Worm (Caenorhabditis elegans) whole organism, young adult: ENCODE measurements around the gene F28H6.6.
A peak's percentile ranks its signal among the peaks of the same experiment; 100 is the strongest.

ENCODE experiments used
- B0035.1 ChIP-seq: sonication (generic microtip); optimal IDR thresholded peaks from 2 replicates; lab custom pipeline; 2016; ENCODE audit warnings: missing genetic modification characterization, mild to moderate bottlenecking, missing compliant biosample characterization, missing genotype, missing genetic modification reagents
- F10E7.11 ChIP-seq: sonication (generic microtip); optimal IDR thresholded peaks from 2 replicates; lab custom pipeline; 2017; ENCODE audit warnings: mild to moderate bottlenecking, missing genetic modification characterization, moderate library complexity, missing compliant biosample characterization
- F23B12.7 ChIP-seq: sonication (generic microtip); optimal IDR thresholded peaks from 2 replicates; lab custom pipeline; 2017; ENCODE audit warnings: missing genetic modification characterization, mild to moderate bottlenecking, missing compliant biosample characterization, antibody characterized with exemption, moderate library complexity; ENCODE audit not compliant: insufficient read depth
- F52B5.7 ChIP-seq: sonication (generic microtip); optimal IDR thresholded peaks from 2 replicates; lab custom pipeline; 2016; ENCODE audit warnings: mild to moderate bottlenecking, missing genetic modification characterization, missing compliant biosample characterization
- F57A8.1 ChIP-seq: fragments of 200-800 bp; sonication (Bioruptor generic); optimal IDR thresholded peaks from 2 replicates; lab custom pipeline; 2018; ENCODE audit warnings: mild to moderate bottlenecking, missing genetic modification characterization, moderate library complexity, missing compliant biosample characterization
- F57C9.4 ChIP-seq: sonication (generic microtip); optimal IDR thresholded peaks from 2 replicates; lab custom pipeline; 2017; ENCODE audit warnings: mild to moderate bottlenecking, missing genetic modification characterization, missing compliant biosample characterization
- K12H6.12 ChIP-seq: fragments of 200-800 bp; sonication (Bioruptor generic); optimal IDR thresholded peaks from 2 replicates; lab custom pipeline; 2018; ENCODE audit warnings: mild to moderate bottlenecking, missing genetic modification characterization, missing compliant biosample characterization
- T26A5.8 ChIP-seq: sonication (generic microtip); optimal IDR thresholded peaks from 2 replicates; lab custom pipeline; 2016; ENCODE audit warnings: missing genetic modification characterization, missing compliant biosample characterization
- Y53F4B.3 ChIP-seq: fragments of 200-800 bp; sonication (Bioruptor generic); IDR thresholded peaks from 2 replicates; pipeline ENCODE4 v1.3.6; 2022; ENCODE audit warnings: missing genetic modification reagents, missing genetic modification characterization, missing compliant biosample characterization
- Y95B8A.8 ChIP-seq: fragments of 200-800 bp; sonication (Bioruptor generic); IDR thresholded peaks from 2 replicates; pipeline ENCODE4 v1.3.6; 2022; ENCODE audit warnings: missing genetic modification reagents, missing genetic modification characterization, missing compliant biosample characterization
- aptf-2 ChIP-seq: fragments of 200-800 bp; sonication (Bioruptor generic); conservative IDR thresholded peaks from 2 replicates; pipeline ENCODE4 v1.3.6; 2022; ENCODE audit warnings: missing genetic modification reagents, missing genetic modification characterization, missing compliant biosample characterization
- atf-7 ChIP-seq: sonication (generic microtip); optimal IDR thresholded peaks from 2 replicates; lab custom pipeline; 2017; ENCODE audit warnings: mild to moderate bottlenecking, missing genetic modification characterization, missing compliant biosample characterization
- athp-1 ChIP-seq: sonication (generic microtip); optimal IDR thresholded peaks from 2 replicates; lab custom pipeline; 2017; ENCODE audit warnings: mild to moderate bottlenecking, missing genetic modification characterization, missing compliant biosample characterization
- attf-3 ChIP-seq: fragments of 200-800 bp; sonication (Bioruptor generic); conservative IDR thresholded peaks from 2 replicates; pipeline ENCODE4 v1.3.6; 2022; ENCODE audit warnings: missing genetic modification reagents, missing genetic modification characterization, missing compliant biosample characterization
- bed-2 ChIP-seq: fragments of 200-800 bp; sonication (Bioruptor generic); IDR thresholded peaks from 2 replicates; pipeline ENCODE4 v1.3.6; 2022; ENCODE audit warnings: missing genetic modification reagents, missing genetic modification characterization, missing compliant biosample characterization
- ccch-3 ChIP-seq: fragments of 200-800 bp; sonication (Bioruptor generic); optimal IDR thresholded peaks from 2 replicates; lab custom pipeline; 2018; ENCODE audit warnings: mild to moderate bottlenecking, missing genetic modification characterization, missing compliant biosample characterization
- cebp-1 ChIP-seq, 2 experiments: fragments of 200-800 bp in 1 of 2; sonication (Bioruptor generic) in 1 of 2; sonication (generic microtip) in 1 of 2; IDR thresholded peaks in 1 of 2; optimal IDR thresholded peaks in 1 of 2; 2 replicates each; pipeline versions ENCODE4 v1.3.6 to Lab custom; 2017 to 2022; ENCODE audit warnings: missing compliant biosample characterization in 2 of 2, missing genetic modification characterization in 2 of 2, mild to moderate bottlenecking in 1 of 2, missing genetic modification reagents in 1 of 2, moderate library complexity in 1 of 2
- cebp-2 ChIP-seq: fragments of 200-800 bp; sonication (Bioruptor generic); IDR thresholded peaks from 2 replicates; pipeline ENCODE4 v1.3.6; 2022; ENCODE audit warnings: missing genetic modification characterization, missing compliant biosample characterization
- ceh-40 ChIP-seq: fragments of 200-800 bp; sonication (Bioruptor generic); IDR thresholded peaks from 2 replicates; pipeline ENCODE4 v1.3.6; 2022; ENCODE audit warnings: missing genetic modification characterization, missing compliant biosample characterization
- ceh-58 ChIP-seq: fragments of 200-800 bp; sonication (Bioruptor generic); IDR thresholded peaks from 2 replicates; pipeline ENCODE4 v1.3.6; 2022; ENCODE audit warnings: missing genetic modification characterization, missing compliant biosample characterization
- ceh-79 ChIP-seq: sonication (generic microtip); optimal IDR thresholded peaks from 2 replicates; lab custom pipeline; 2017; ENCODE audit warnings: mild to moderate bottlenecking, missing genetic modification characterization, missing compliant biosample characterization
- die-1 ChIP-seq: sonication (generic microtip); optimal IDR thresholded peaks from 2 replicates; lab custom pipeline; 2016; ENCODE audit warnings: missing genotype, mild to moderate bottlenecking, missing genetic modification characterization, missing compliant biosample characterization
- dpff-1 ChIP-seq: sonication (generic microtip); optimal IDR thresholded peaks from 2 replicates; lab custom pipeline; 2017; ENCODE audit warnings: mild to moderate bottlenecking, missing genetic modification characterization, missing compliant biosample characterization
- dpl-1 ChIP-seq: fragments of 150-350 bp; optimal IDR thresholded peaks from 2 replicates; lab custom pipeline; 2014; ENCODE audit warnings: missing biosample characterization, missing genetic modification reagents, missing genetic modification characterization
- efl-1 ChIP-seq: fragments of 150-350 bp; optimal IDR thresholded peaks from 2 replicates; lab custom pipeline; 2014; ENCODE audit warnings: missing biosample characterization, missing genetic modification reagents, missing genetic modification characterization
- egl-18 ChIP-seq: fragments of 200-800 bp; sonication (Bioruptor generic); IDR thresholded peaks from 2 replicates; pipeline ENCODE4 v1.3.6; 2022; ENCODE audit warnings: missing genetic modification reagents, missing genetic modification characterization, missing compliant biosample characterization
- egrh-3 ChIP-seq: fragments of 200-800 bp; sonication (Bioruptor generic); IDR thresholded peaks from 2 replicates; pipeline ENCODE4 v1.3.6; 2022; ENCODE audit warnings: missing genetic modification reagents, missing genetic modification characterization, missing compliant biosample characterization
- ekl-4 ChIP-seq: fragments of 200-800 bp; sonication (Bioruptor generic); IDR thresholded peaks from 2 replicates; pipeline ENCODE4 v1.3.6; 2022; ENCODE audit warnings: missing genetic modification reagents, missing genetic modification characterization, missing compliant biosample characterization
- him-1 ChIP-seq: sonication (generic microtip); optimal IDR thresholded peaks from 2 replicates; lab custom pipeline; 2016; ENCODE audit warnings: missing genotype, missing genetic modification reagents, missing genetic modification characterization, missing compliant biosample characterization
- hlh-12 ChIP-seq: sonication (generic microtip); optimal IDR thresholded peaks from 2 replicates; lab custom pipeline; 2016; ENCODE audit warnings: missing genetic modification characterization, missing compliant biosample characterization
- hmg-20 ChIP-seq: fragments of 200-800 bp; sonication (Bioruptor generic); IDR thresholded peaks from 2 replicates; pipeline ENCODE4 v1.3.6; 2022; ENCODE audit warnings: missing genetic modification reagents, missing genetic modification characterization, missing compliant biosample characterization
- hrde-1 ChIP-seq: sonication (generic microtip); optimal IDR thresholded peaks from 2 replicates; lab custom pipeline; 2016; ENCODE audit warnings: missing genetic modification characterization, mild to moderate bottlenecking, missing compliant biosample characterization, moderate library complexity, missing genotype, missing genetic modification reagents, borderline replicate concordance
- hsf-1 ChIP-seq: fragments of 200-800 bp; sonication (Bioruptor generic); IDR thresholded peaks from 2 replicates; pipeline ENCODE4 v1.3.6; 2022; ENCODE audit warnings: missing genetic modification reagents, missing genetic modification characterization, missing compliant biosample characterization
- lag-1 ChIP-seq: fragments of 200-800 bp; sonication (Bioruptor generic); IDR thresholded peaks from 2 replicates; pipeline ENCODE4 v1.3.6; 2022; ENCODE audit warnings: missing genetic modification reagents, missing genetic modification characterization, missing compliant biosample characterization
- lin-54 ChIP-seq: fragments of 200-800 bp; sonication (Bioruptor generic); optimal IDR thresholded peaks from 2 replicates; lab custom pipeline; 2018; ENCODE audit warnings: mild to moderate bottlenecking, missing genetic modification characterization, missing compliant biosample characterization
- madf-3 ChIP-seq: fragments of 200-800 bp; sonication (Bioruptor generic); IDR thresholded peaks from 2 replicates; pipeline ENCODE4 v1.3.6; 2022; ENCODE audit warnings: missing genetic modification reagents, missing genetic modification characterization, missing compliant biosample characterization
- madf-8 ChIP-seq: fragments of 200-800 bp; sonication (Bioruptor generic); conservative IDR thresholded peaks from 2 replicates; pipeline ENCODE4 v1.3.6; 2022; ENCODE audit warnings: missing genetic modification reagents, missing genetic modification characterization, missing compliant biosample characterization
- nfya-1 ChIP-seq: sonication (generic microtip); optimal IDR thresholded peaks from 2 replicates; lab custom pipeline; 2017; ENCODE audit warnings: antibody characterized with exemption, missing compliant biosample characterization, missing genetic modification characterization, borderline replicate concordance; ENCODE audit not compliant: insufficient read depth
- nfya-2 ChIP-seq: fragments of 200-800 bp; sonication (Bioruptor generic); IDR thresholded peaks from 2 replicates; pipeline ENCODE4 v1.3.6; 2022; ENCODE audit warnings: missing genetic modification reagents, missing genetic modification characterization, missing compliant biosample characterization
- nfyb-1 ChIP-seq: fragments of 200-800 bp; sonication (Bioruptor generic); IDR thresholded peaks from 2 replicates; pipeline ENCODE4 v1.3.6; 2022; ENCODE audit warnings: missing genetic modification reagents, missing genetic modification characterization, missing compliant biosample characterization
- nhr-120 ChIP-seq: fragments of 200-800 bp; sonication (Bioruptor generic); IDR thresholded peaks from 2 replicates; pipeline ENCODE4 v1.3.6; 2022; ENCODE audit warnings: missing genetic modification characterization, missing compliant biosample characterization
- nhr-90 ChIP-seq: sonication (generic microtip); optimal IDR thresholded peaks from 2 replicates; lab custom pipeline; 2016; ENCODE audit warnings: missing genotype, mild to moderate bottlenecking, missing genetic modification characterization, missing compliant biosample characterization
- rpc-1 ChIP-seq, 2 experiments: fragments of 150-350 bp in 1 of 2; sonication (generic microtip) in 1 of 2; optimal IDR thresholded peaks; 2 replicates each; lab custom pipeline; 2014 to 2018; ENCODE audit warnings: missing biosample characterization in 1 of 2, missing genetic modification characterization in 1 of 2, missing genetic modification reagents in 1 of 2, missing genotype in 1 of 2
- sea-2 ChIP-seq: fragments of 200-800 bp; sonication (Bioruptor generic); IDR thresholded peaks from 2 replicates; pipeline ENCODE4 v1.3.6; 2022; ENCODE audit warnings: missing genetic modification characterization, missing compliant biosample characterization
- snpc-1.3 ChIP-seq: sonication (generic microtip); optimal IDR thresholded peaks from 2 replicates; lab custom pipeline; 2017; ENCODE audit warnings: missing genetic modification characterization, mild to moderate bottlenecking, missing compliant biosample characterization, antibody characterized with exemption, moderate library complexity, missing genotype, missing genetic modification reagents; ENCODE audit not compliant: insufficient read depth
- tlf-1 ChIP-seq: fragments of 200-800 bp; sonication (Bioruptor generic); optimal IDR thresholded peaks from 2 replicates; lab custom pipeline; 2018; ENCODE audit warnings: mild to moderate bottlenecking, missing genetic modification characterization, missing compliant biosample characterization
- xnd-1 ChIP-seq: sonication (generic microtip); optimal IDR thresholded peaks from 2 replicates; lab custom pipeline; 2016; ENCODE audit warnings: missing genotype, missing genetic modification reagents, missing genetic modification characterization, missing compliant biosample characterization
- zim-3 ChIP-seq: sonication (generic microtip); optimal IDR thresholded peaks from 2 replicates; lab custom pipeline; 2017; ENCODE audit warnings: mild to moderate bottlenecking, missing genetic modification characterization, moderate library complexity, missing compliant biosample characterization
- ztf-18 ChIP-seq: sonication (generic microtip); optimal IDR thresholded peaks from 2 replicates; lab custom pipeline; 2016; ENCODE audit warnings: missing genotype, mild to moderate bottlenecking, missing genetic modification characterization, missing compliant biosample characterization

Gene F28H6.6

DNA sequence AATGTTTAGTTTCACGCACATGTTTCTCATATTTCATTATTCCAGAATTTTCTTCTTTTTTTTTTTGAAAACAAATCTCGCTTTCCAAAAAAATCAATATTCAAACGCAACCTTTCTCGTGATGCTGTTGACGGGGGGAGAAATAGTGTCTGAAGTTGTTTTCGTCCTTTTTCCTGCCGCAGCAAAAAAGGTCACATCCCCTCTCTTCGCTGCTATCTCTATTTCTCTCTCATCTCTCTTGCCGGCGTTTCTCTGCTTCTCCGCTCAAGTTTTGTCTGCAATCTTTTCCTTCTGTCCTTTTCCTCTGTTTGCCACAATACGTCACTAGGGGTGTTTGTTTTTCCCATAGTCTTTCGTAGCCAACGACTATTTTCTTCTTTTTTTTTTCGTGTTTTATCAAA lies 21.1 kb upstream of the F28H6.6 start (continued):
- TF ChIP-seq nfya-1 (tag; lab: Kevin White, UChicago), result no peak
- peak; percentile 69 for TF ChIP-seq F23B12.7 (tag; lab: Kevin White, UChicago)
- no peak for TF ChIP-seq hsf-1 (GFP tag; lab: Robert Waterston, UW)
- no peak for TF ChIP-seq zim-3 (tag; lab: Kevin White, UChicago)
- TF ChIP-seq sea-2 (GFP tag; lab: Robert Waterston, UW), result no peak
- TF ChIP-seq attf-3 (GFP tag; lab: Robert Waterston, UW), result no peak
- TF ChIP-seq snpc-1.3, result no peak
- no peak for TF ChIP-seq efl-1 (GFP tag; lab: Kevin White, UChicago)
- TF ChIP-seq rpc-1 (optimal IDR thresholded peaks at IDR 0.05; lab: Kevin White, UChicago), result no peak
- TF ChIP-seq rpc-1 (tag; optimal IDR thresholded peaks at IDR 0.05; lab: Kevin White, UChicago), result no peak
- no peak for TF ChIP-seq nfyb-1 (GFP tag; lab: Robert Waterston, UW)
- TF ChIP-seq atf-7 (tag; lab: Kevin White, UChicago), result no peak
- no peak for TF ChIP-seq dpl-1
- TF ChIP-seq Y53F4B.3, result no peak
- 0 out of 2 replicates have a peak, but pooled peaks have one; percentile 38 for TF ChIP-seq ekl-4
- no peak for TF ChIP-seq him-1 (tag; lab: Kevin White, UChicago)
- peak; percentile 21 for TF ChIP-seq ztf-18 (tag; lab: Kevin White, UChicago)
- no peak for TF ChIP-seq ccch-3 (GFP tag; lab: Kevin White, UChicago)
- TF ChIP-seq F57A8.1 (GFP tag; lab: Kevin White, UChicago), result no peak
- no peak for TF ChIP-seq ceh-58 (GFP tag; lab: Robert Waterston, UW)
- TF ChIP-seq tlf-1 (GFP tag; lab: Kevin White, UChicago), result no peak
- TF ChIP-seq egrh-3, result peak; percentile 42
- no peak for TF ChIP-seq athp-1
- TF ChIP-seq cebp-1 (GFP tag; IDR thresholded peaks at IDR 0.05; lab: Robert Waterston, UW), result peak; percentile 56; the same call in 1 of the 2 replicates
- peak; percentile 83 for TF ChIP-seq cebp-1 (tag; optimal IDR thresholded peaks at IDR 0.05; lab: Kevin White, UChicago)
- TF ChIP-seq nfya-2 (GFP tag; lab: Robert Waterston, UW), result no peak
- no peak for TF ChIP-seq cebp-2
- TF ChIP-seq F10E7.11 (tag; lab: Kevin White, UChicago), result no peak
- no peak for TF ChIP-seq T26A5.8 (tag; lab: Kevin White, UChicago)
- TF ChIP-seq madf-3 (GFP tag; lab: Robert Waterston, UW), result no peak
- TF ChIP-seq K12H6.12, result peak; percentile 84
- TF ChIP-seq die-1 (tag; lab: Kevin White, UChicago), result peak; percentile 42
- no peak for TF ChIP-seq ceh-40 (GFP tag; lab: Robert Waterston, UW)
- TF ChIP-seq egl-18, result no peak
- TF ChIP-seq Y95B8A.8 (GFP tag; lab: Robert Waterston, UW), result no peak
- no peak for TF ChIP-seq hrde-1
- no peak for TF ChIP-seq nhr-90 (tag; lab: Kevin White, UChicago)
- no peak for TF ChIP-seq B0035.1
- no peak for TF ChIP-seq lag-1 (GFP tag; lab: Robert Waterston, UW)
- no peak for TF ChIP-seq ceh-79 (tag; lab: Kevin White, UChicago)
- TF ChIP-seq aptf-2 (GFP tag; lab: Robert Waterston, UW), result no peak
- no peak for TF ChIP-seq hmg-20 (GFP tag; lab: Robert Waterston, UW)
- no peak for TF ChIP-seq F57C9.4
- no peak for TF ChIP-seq xnd-1 (tag; lab: Kevin White, UChicago)
- TF ChIP-seq madf-8 (GFP tag; lab: Robert Waterston, UW), result no peak
- TF ChIP-seq hlh-12 (tag; lab: Kevin White, UChicago), result no peak
- no peak for TF ChIP-seq F52B5.7 (tag; lab: Kevin White, UChicago)
- TF ChIP-seq lin-54 (GFP tag; lab: Kevin White, UChicago), result no peak
- TF ChIP-seq bed-2 (GFP tag; lab: Robert Waterston, UW), result no peak
- no peak for TF ChIP-seq nhr-120
- TF ChIP-seq dpff-1 (tag; lab: Kevin White, UChicago), result no peak
